Fruit fly (Drosophila melanogaster) Kc167 (cell line): ENCODE data around the gene Acbp1.

ENCODE experiments used
- Sin3A ChIP-seq: fragments of >200 bp; optimal IDR thresholded peaks from 2 replicates; lab custom pipeline; 2018; ENCODE audit warnings: missing external identifiers
- h ChIP-seq: fragments of >200 bp; optimal IDR thresholded peaks from 3 replicates; lab custom pipeline; 2018; ENCODE audit warnings: missing external identifiers

DNA sequence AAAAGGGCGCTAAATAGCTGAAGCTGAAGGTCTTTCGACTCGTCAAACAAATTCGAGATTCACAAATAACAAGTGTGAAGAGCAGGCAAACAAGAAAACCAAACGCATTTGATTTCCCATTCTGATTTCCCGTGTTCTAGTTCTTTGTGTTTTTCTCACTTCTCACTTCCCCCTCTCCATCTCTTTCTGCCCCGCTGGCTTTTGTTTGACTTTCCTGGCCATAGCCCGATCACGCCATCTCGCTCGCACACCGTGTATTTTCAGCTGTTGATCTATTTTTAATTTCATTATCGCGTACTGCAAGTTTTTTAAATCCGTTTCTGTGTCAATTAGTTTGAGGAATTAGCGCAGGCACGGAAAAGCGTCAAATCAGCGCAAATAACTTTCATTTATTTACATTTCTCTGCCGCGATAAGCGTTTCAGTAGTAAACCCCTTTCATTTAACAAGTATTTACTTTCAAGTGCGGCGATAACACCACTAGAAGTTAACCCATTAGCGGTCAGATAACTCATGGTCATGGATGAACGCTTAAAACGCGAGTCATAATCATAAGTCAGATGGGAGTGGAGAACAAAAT lies 1.4 kb upstream of the Acbp1 start:
- TF ChIP-seq Sin3A (lab: Kevin White, UChicago) (no peak), h (lab: Kevin White, UChicago) (no peak)
